Worm (Caenorhabditis elegans): ENCODE results near the gene C53A5.2.

Gene C53A5.2

ce11 chrV:14495493-14495892, 27.5 kb downstream of the C53A5.2 start:
- TF ChIP-seq blmp-1 (tag; optimal IDR thresholded peaks at IDR 0.05) (peak; percentile 89), sptf-1 (tag; optimal IDR thresholded peaks at IDR 0.05) (no peak), lsy-2 (tag; optimal IDR thresholded peaks at IDR 0.05) (no peak), elt-1 (tag; optimal IDR thresholded peaks at IDR 0.05; ENCODE audit: borderline replicate concordance, insufficient read depth) (peak; percentile 25)

ce11 chrV:14493665-14494064, 29.3 kb downstream of the C53A5.2 start:
- TF ChIP-seq lin-13 (tag; optimal IDR thresholded peaks at IDR 0.05) (no peak), ceh-39 (tag; optimal IDR thresholded peaks at IDR 0.05) (no peak), blmp-1 (tag; optimal IDR thresholded peaks at IDR 0.05) (no peak), nhr-237 (tag; optimal IDR thresholded peaks at IDR 0.05) (no peak)

- TF ChIP-seq sptf-1 (tag; optimal IDR thresholded peaks at IDR 0.05) (peak; percentile 2), hlh-1 (tag; optimal IDR thresholded peaks at IDR 0.05) (no peak), drap-1 (GFP tag; optimal IDR thresholded peaks at IDR 0.05) (peak; percentile 55), ceh-83 (GFP tag; optimal IDR thresholded peaks at IDR 0.05) (no peak), ceh-39 (tag; optimal IDR thresholded peaks at IDR 0.05) (no peak), ces-1 (GFP tag; optimal IDR thresholded peaks at IDR 0.05) (peak; percentile 92), nhr-12 (tag; optimal IDR thresholded peaks at IDR 0.05) (no peak), mep-1 (tag; optimal IDR thresholded peaks at IDR 0.05) (no peak), bed-3 (GFP tag; optimal IDR thresholded peaks at IDR 0.05) (no peak), snpc-4 (tag; optimal IDR thresholded peaks at IDR 0.05) (no peak), unc-62 (GFP tag; optimal IDR thresholded peaks at IDR 0.05) (no peak), blmp-1 (tag; optimal IDR thresholded peaks at IDR 0.05) (no peak), mab-5 (tag; optimal IDR thresholded peaks at IDR 0.05) (no peak), elt-1 (tag; optimal IDR thresholded peaks at IDR 0.05; ENCODE audit: borderline replicate concordance, insufficient read depth) (no peak), zip-8 (tag; optimal IDR thresholded peaks at IDR 0.05) (no peak)
Observed at ce11 chrV:14491097-14491496, 31.9 kb downstream of the C53A5.2 start.

- TF ChIP-seq cnd-1 (tag; optimal IDR thresholded peaks at IDR 0.05) (no peak), hlh-1 (tag; optimal IDR thresholded peaks at IDR 0.05) (no peak), snpc-4 (tag; optimal IDR thresholded peaks at IDR 0.05) (no peak), tbx-8 (GFP tag; optimal IDR thresholded peaks at IDR 0.05) (no peak), sptf-1 (tag; optimal IDR thresholded peaks at IDR 0.05) (no peak), bed-3 (GFP tag; optimal IDR thresholded peaks at IDR 0.05) (no peak), blmp-1 (tag; optimal IDR thresholded peaks at IDR 0.05) (no peak), lin-32 (GFP tag; optimal IDR thresholded peaks at IDR 0.05) (no peak), mep-1 (tag; optimal IDR thresholded peaks at IDR 0.05) (no peak), nhr-12 (tag; optimal IDR thresholded peaks at IDR 0.05) (no peak), mab-5 (tag; optimal IDR thresholded peaks at IDR 0.05) (no peak), ces-1 (GFP tag; optimal IDR thresholded peaks at IDR 0.05) (no peak), flh-1 (GFP tag; optimal IDR thresholded peaks at IDR 0.05) (no peak), zip-8 (tag; optimal IDR thresholded peaks at IDR 0.05) (no peak)
Observed at ce11 chrV:14484582-14484981, 38.4 kb downstream of the C53A5.2 start, which contains the start of gene R02D5.4. R02D5.4 (minus strand) TSS chrV:14484682.

- TF ChIP-seq M03D4.4 (tag; optimal IDR thresholded peaks at IDR 0.05) (no peak), flh-1 (GFP tag; optimal IDR thresholded peaks at IDR 0.05) (no peak), blmp-1 (tag; optimal IDR thresholded peaks at IDR 0.05) (no peak), nhr-2 (tag; optimal IDR thresholded peaks at IDR 0.05) (no peak), tbx-8 (GFP tag; optimal IDR thresholded peaks at IDR 0.05) (no peak), unc-120 (tag; optimal IDR thresholded peaks at IDR 0.05; ENCODE audit: poor library complexity, severe bottlenecking) (no peak), mep-1 (tag; optimal IDR thresholded peaks at IDR 0.05) (no peak)
Observed at ce11 chrV:14482728-14483210, 40.2 kb downstream of the C53A5.2 start, which contains the start of gene R02D5.3. R02D5.3 (plus strand) TSS chrV:14483160.

- no peak for TF ChIP-seq mab-5 (tag; optimal IDR thresholded peaks at IDR 0.05)
- TF ChIP-seq bed-3 (GFP tag; optimal IDR thresholded peaks at IDR 0.05), result no peak
- TF ChIP-seq ceh-83 (GFP tag; optimal IDR thresholded peaks at IDR 0.05), result no peak
- no peak for TF ChIP-seq lin-32 (GFP tag; optimal IDR thresholded peaks at IDR 0.05)
- TF ChIP-seq nhr-76 (tag; optimal IDR thresholded peaks at IDR 0.05), result no peak
- no peak for TF ChIP-seq nhr-2 (tag; optimal IDR thresholded peaks at IDR 0.05)
- TF ChIP-seq elt-1 (tag; optimal IDR thresholded peaks at IDR 0.05; ENCODE audit: borderline replicate concordance, insufficient read depth), result no peak
- TF ChIP-seq ham-2 (GFP tag; optimal IDR thresholded peaks at IDR 0.05), result no peak
- TF ChIP-seq blmp-1 (tag; optimal IDR thresholded peaks at IDR 0.05), result no peak
- no peak for TF ChIP-seq unc-120 (tag; optimal IDR thresholded peaks at IDR 0.05; ENCODE audit: poor library complexity, severe bottlenecking)
- no peak for TF ChIP-seq hlh-1 (tag; optimal IDR thresholded peaks at IDR 0.05)
- no peak for TF ChIP-seq mep-1 (tag; optimal IDR thresholded peaks at IDR 0.05)
- TF ChIP-seq nhr-237 (tag; optimal IDR thresholded peaks at IDR 0.05), result no peak
Observed at ce11 chrV:14481987-14482386, 41.0 kb downstream of the C53A5.2 start, which contains the start of gene R02D5.10. R02D5.10 (plus strand) TSS chrV:14482287.
